Worm (Caenorhabditis elegans) whole organism, early embryonic: Measurements from ENCODE around the gene F45B8.5.

Experiments
- B0310.2 ChIP-seq: sonication (generic microtip); optimal IDR thresholded peaks from 2 replicates; lab custom pipeline; 2016; ENCODE audit warnings: mild to moderate bottlenecking, missing genetic modification characterization, missing compliant biosample characterization
- F13C5.2 ChIP-seq: sonication (generic microtip); optimal IDR thresholded peaks from 2 replicates; lab custom pipeline; 2017; ENCODE audit warnings: mild to moderate bottlenecking, missing genetic modification characterization, inconsistent platforms, missing compliant biosample characterization
- aly-1 ChIP-seq: sonication (generic microtip); optimal IDR thresholded peaks from 2 replicates; lab custom pipeline; 2016; ENCODE audit warnings: missing genetic modification characterization, missing compliant biosample characterization
- ama-1 ChIP-seq: fragments of 150-350 bp; optimal IDR thresholded peaks from 2 replicates; lab custom pipeline; 2014
- ceh-13 ChIP-seq: fragments of 200-800 bp; sonication (Bioruptor generic); optimal IDR thresholded peaks from 2 replicates; lab custom pipeline; 2018; ENCODE audit warnings: mild to moderate bottlenecking, missing genetic modification characterization, missing compliant biosample characterization
- ceh-36 ChIP-seq: sonication (generic microtip); optimal IDR thresholded peaks from 2 replicates; lab custom pipeline; 2016; ENCODE audit warnings: missing genetic modification characterization, inconsistent platforms, missing compliant biosample characterization
- ets-7 ChIP-seq: sonication (generic microtip); optimal IDR thresholded peaks from 2 replicates; lab custom pipeline; 2016; ENCODE audit warnings: missing genotype, missing genetic modification characterization, missing compliant biosample characterization
- flt-1 ChIP-seq: fragments of 200-800 bp; sonication (Bioruptor generic); IDR thresholded peaks from 2 replicates; pipeline ENCODE4 v1.3.6; 2022; ENCODE audit warnings: missing genetic modification characterization, missing compliant biosample characterization
- hmbx-1 ChIP-seq: sonication (generic microtip); optimal IDR thresholded peaks from 2 replicates; lab custom pipeline; 2016; ENCODE audit warnings: mild to moderate bottlenecking, missing genetic modification characterization, missing compliant biosample characterization
- hmg-4 ChIP-seq: fragments of 200-800 bp; sonication (Bioruptor generic); optimal IDR thresholded peaks from 2 replicates; lab custom pipeline; 2018; ENCODE audit warnings: mild to moderate bottlenecking, missing genetic modification characterization, missing compliant biosample characterization
- hnd-1 ChIP-seq: sonication (generic microtip); optimal IDR thresholded peaks from 2 replicates; lab custom pipeline; 2016; ENCODE audit warnings: missing genetic modification characterization, missing compliant biosample characterization
- pes-1 ChIP-seq: fragments of 200-800 bp; sonication (Bioruptor generic); IDR thresholded peaks from 2 replicates; pipeline ENCODE4 v1.3.6; 2022; ENCODE audit warnings: missing genetic modification reagents, missing genetic modification characterization, missing compliant biosample characterization
- scrt-1 ChIP-seq: fragments of 200-800 bp; sonication (Bioruptor generic); IDR thresholded peaks from 2 replicates; pipeline ENCODE4 v1.3.6; 2022; ENCODE audit warnings: missing genetic modification characterization, missing compliant biosample characterization
- sea-1 ChIP-seq: fragments of 200-800 bp; sonication (Bioruptor generic); conservative IDR thresholded peaks from 2 replicates; pipeline ENCODE4 v1.3.6; 2022; ENCODE audit warnings: missing genetic modification characterization, missing compliant biosample characterization
- tbx-11 ChIP-seq: fragments of 200-800 bp; sonication (Bioruptor generic); IDR thresholded peaks from 2 replicates; pipeline ENCODE4 v1.3.6; 2022; ENCODE audit warnings: missing genetic modification characterization, missing compliant biosample characterization
- tbx-37 ChIP-seq: fragments of 200-800 bp; sonication (Bioruptor generic); conservative IDR thresholded peaks from 2 replicates; pipeline ENCODE4 v1.3.6; 2022; ENCODE audit warnings: missing genetic modification reagents, missing genetic modification characterization, missing compliant biosample characterization
- tra-4 ChIP-seq: sonication (generic microtip); optimal IDR thresholded peaks from 2 replicates; lab custom pipeline; 2017; ENCODE audit warnings: missing genetic modification characterization, missing compliant biosample characterization

F45B8.5 gene

DNA sequence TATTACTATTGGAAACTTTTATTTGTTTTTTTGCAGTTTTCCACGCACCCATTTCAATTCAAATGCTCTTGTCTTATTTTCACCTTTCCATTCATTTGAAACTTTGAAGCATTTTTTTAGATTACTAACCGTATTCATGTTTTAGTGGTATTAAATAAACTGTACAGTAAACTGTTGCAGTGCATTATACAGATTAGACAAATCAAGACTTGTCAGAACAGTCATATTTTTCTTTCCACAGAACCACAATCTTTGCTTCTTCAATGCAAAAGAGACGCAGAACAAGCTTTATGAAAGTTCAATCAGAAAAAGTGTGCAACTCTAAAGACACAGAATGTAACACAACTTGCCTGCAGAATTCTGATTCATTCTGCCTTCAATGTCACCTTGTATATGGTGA, at the start of gene F45B8.5:
Gene F45B8.5, plus strand, starts transcription at position 301 of the 400 bp plus-strand sequence.
- no peak for TF ChIP-seq aly-1 (tag; lab: Kevin White, UChicago)
- TF ChIP-seq sea-1 = no peak
- TF ChIP-seq flt-1 (GFP tag; lab: Robert Waterston, UW) = no peak
- TF ChIP-seq ceh-36 = no peak
- no peak for TF ChIP-seq pes-1
- no peak for TF ChIP-seq ets-7
- no peak for TF ChIP-seq ama-1
- TF ChIP-seq tra-4 = no peak
- TF ChIP-seq scrt-1 (GFP tag; lab: Robert Waterston, UW) = no peak
- no peak for TF ChIP-seq tbx-37 (GFP tag; lab: Robert Waterston, UW)
- no peak for TF ChIP-seq ceh-13
- no peak for TF ChIP-seq hmbx-1
- TF ChIP-seq F13C5.2 (tag; lab: Kevin White, UChicago) = no peak
- no peak for TF ChIP-seq B0310.2 (tag; lab: Kevin White, UChicago)
- TF ChIP-seq hmg-4 = no peak
- no peak for TF ChIP-seq tbx-11 (GFP tag; lab: Robert Waterston, UW)
- no peak for TF ChIP-seq hnd-1 (tag; lab: Kevin White, UChicago)

DNA sequence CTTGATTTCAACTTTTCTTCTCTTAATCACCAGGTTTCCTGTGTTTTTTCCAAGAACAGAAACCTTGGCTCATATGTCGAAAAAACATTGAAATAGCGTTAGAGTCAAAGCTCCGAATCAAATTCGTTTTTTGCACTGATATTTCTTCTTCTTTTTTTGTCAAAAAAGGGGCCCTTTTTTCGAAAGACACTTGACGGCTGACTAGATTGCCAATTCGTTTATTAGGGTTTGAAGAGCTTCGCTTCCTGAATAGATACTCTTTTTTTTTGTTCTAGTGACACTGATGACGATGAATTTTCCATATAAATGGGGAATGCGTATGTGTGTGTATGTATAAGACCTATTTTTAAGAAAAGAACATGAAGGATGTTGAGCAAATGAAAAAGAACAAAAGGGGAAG, 49.1 kb upstream of the F45B8.5 start:
- TF ChIP-seq aly-1 (tag; lab: Kevin White, UChicago) (no peak), B0310.2 (tag; lab: Kevin White, UChicago) (no peak), pes-1 (no peak)

ce11 chrX:14918538-14918937, 47.3 kb upstream of the F45B8.5 start, which contains the start of gene npr-40:
npr-40 (plus strand) TSS chrX:14918838.
- no peak for TF ChIP-seq sea-1
- TF ChIP-seq tbx-37 (GFP tag; lab: Robert Waterston, UW) = no peak
- TF ChIP-seq B0310.2 (tag; lab: Kevin White, UChicago) = no peak
- no peak for TF ChIP-seq aly-1 (tag; lab: Kevin White, UChicago)
- no peak for TF ChIP-seq ceh-36
- no peak for TF ChIP-seq pes-1

- TF ChIP-seq ceh-13 (no peak), F13C5.2 (tag; lab: Kevin White, UChicago) (no peak), pes-1 (no peak), sea-1 (no peak), aly-1 (tag; lab: Kevin White, UChicago) (no peak), tbx-11 (GFP tag; lab: Robert Waterston, UW) (no peak), tra-4 (no peak), hmg-4 (no peak)
Measured at ce11 chrX:14920880-14921279, 45.0 kb upstream of the F45B8.5 start.

DNA sequence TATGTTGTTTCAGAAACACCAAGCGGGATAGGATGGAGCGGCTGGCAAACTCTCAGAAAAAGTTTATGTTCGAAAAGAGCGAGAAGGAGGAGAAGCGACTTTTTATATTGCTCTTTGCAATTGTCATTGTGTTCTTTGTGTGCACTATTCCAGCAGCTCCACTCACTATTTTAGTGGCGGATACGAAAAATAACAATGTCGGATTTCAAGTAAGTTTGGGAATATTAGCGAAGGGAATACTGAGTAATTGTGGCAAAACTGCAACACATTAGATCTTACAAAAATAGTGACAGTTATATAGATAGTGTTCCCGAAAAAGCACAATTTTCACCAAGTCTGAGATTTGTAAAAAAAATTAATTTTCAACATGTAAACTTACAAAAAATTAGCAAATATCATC, 43.1 kb upstream of the F45B8.5 start:
- TF ChIP-seq ceh-36 (no peak), sea-1 (no peak), B0310.2 (tag; lab: Kevin White, UChicago) (no peak), scrt-1 (GFP tag; lab: Robert Waterston, UW) (no peak), hmbx-1 (no peak), tbx-37 (GFP tag; lab: Robert Waterston, UW) (no peak), pes-1 (no peak), ama-1 (no peak), tra-4 (no peak), F13C5.2 (tag; lab: Kevin White, UChicago) (no peak), ceh-13 (no peak), flt-1 (GFP tag; lab: Robert Waterston, UW) (no peak), hnd-1 (tag; lab: Kevin White, UChicago) (no peak)

- TF ChIP-seq aly-1 (tag; lab: Kevin White, UChicago) = no peak
- no peak for TF ChIP-seq hmbx-1
- TF ChIP-seq pes-1 = no peak
- no peak for TF ChIP-seq hmg-4
- no peak for TF ChIP-seq hnd-1 (tag; lab: Kevin White, UChicago)
- no peak for TF ChIP-seq ama-1
- no peak for TF ChIP-seq ets-7
- TF ChIP-seq tbx-37 (GFP tag; lab: Robert Waterston, UW) = no peak
- TF ChIP-seq tbx-11 (GFP tag; lab: Robert Waterston, UW) = no peak
- no peak for TF ChIP-seq F13C5.2 (tag; lab: Kevin White, UChicago)
- no peak for TF ChIP-seq scrt-1 (GFP tag; lab: Robert Waterston, UW)
- no peak for TF ChIP-seq tra-4
- TF ChIP-seq sea-1 = no peak
- TF ChIP-seq ceh-13 = no peak
- no peak for TF ChIP-seq flt-1 (GFP tag; lab: Robert Waterston, UW)
- TF ChIP-seq B0310.2 (tag; lab: Kevin White, UChicago) = no peak
- no peak for TF ChIP-seq ceh-36
Measured at ce11 chrX:14928854-14929253, 37.0 kb upstream of the F45B8.5 start, which contains the start of gene ntr-2. ntr-2 (minus strand) TSS chrX:14928954.

DNA sequence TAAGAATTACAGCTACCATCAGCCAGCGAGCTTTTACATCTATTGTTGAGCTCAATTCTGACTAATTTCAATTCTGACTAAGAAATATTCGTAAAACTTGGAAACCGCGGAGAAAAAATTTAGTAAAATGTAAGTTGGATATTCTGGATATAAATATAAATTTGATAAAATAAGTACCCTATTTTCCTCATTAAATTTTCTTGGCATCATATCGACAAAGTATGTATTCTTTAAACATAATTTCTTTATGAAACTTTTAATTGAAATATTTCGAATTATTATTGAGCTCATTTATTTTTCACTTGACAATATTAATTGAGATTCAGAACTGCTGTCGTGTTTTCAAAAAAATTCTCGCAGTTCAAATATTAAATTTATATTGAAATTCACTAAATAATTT, 36.3 kb upstream of the F45B8.5 start:
- TF ChIP-seq hmg-4 = no peak
- no peak for TF ChIP-seq scrt-1 (GFP tag; lab: Robert Waterston, UW)
- TF ChIP-seq ama-1 = no peak
- TF ChIP-seq flt-1 (GFP tag; lab: Robert Waterston, UW) = no peak
- no peak for TF ChIP-seq pes-1
- no peak for TF ChIP-seq B0310.2 (tag; lab: Kevin White, UChicago)

DNA sequence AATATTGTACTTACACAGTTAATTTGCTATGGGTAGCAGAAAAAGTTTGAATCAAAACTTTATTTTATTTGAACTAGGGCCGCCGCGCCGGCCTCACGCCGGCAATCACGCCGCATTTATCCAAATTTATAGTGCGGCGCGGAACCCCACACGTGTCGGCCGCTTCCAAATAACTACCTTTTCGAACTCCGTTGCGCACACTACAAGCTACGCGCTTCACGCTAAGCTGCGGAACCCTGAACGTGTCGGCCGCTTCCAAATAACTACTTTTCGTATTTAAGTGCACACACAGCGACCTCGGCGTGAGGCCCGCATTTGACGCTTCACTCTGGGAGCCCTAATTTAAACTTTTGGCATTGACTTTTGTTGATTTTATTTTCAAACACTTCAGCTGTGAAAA, 34.4 kb upstream of the F45B8.5 start:
- no peak for TF ChIP-seq aly-1 (tag; lab: Kevin White, UChicago)
- no peak for TF ChIP-seq flt-1 (GFP tag; lab: Robert Waterston, UW)
- no peak for TF ChIP-seq tra-4
- TF ChIP-seq ceh-36 = no peak
- no peak for TF ChIP-seq hmg-4
- TF ChIP-seq sea-1 = no peak
- no peak for TF ChIP-seq F13C5.2 (tag; lab: Kevin White, UChicago)

ce11 chrX:14938188-14938587, 27.7 kb upstream of the F45B8.5 start:
- TF ChIP-seq tra-4 = no peak
- TF ChIP-seq tbx-11 (GFP tag; lab: Robert Waterston, UW) = no peak
- TF ChIP-seq F13C5.2 (tag; lab: Kevin White, UChicago) = no peak
- TF ChIP-seq flt-1 (GFP tag; lab: Robert Waterston, UW) = no peak
- TF ChIP-seq pes-1 = no peak
- no peak for TF ChIP-seq ceh-13
